Fruit fly (Drosophila melanogaster) whole organism, embryonic: ENCODE measurements around the gene Taf6.

Experiments used
- CG10654 ChIP-seq: fragments of 200-800 bp; sonication (Bioruptor generic); optimal IDR thresholded peaks from 2 replicates; lab custom pipeline; 2016; ENCODE audit warnings: missing biosample characterization, missing genetic modification characterization
- CG14860 ChIP-seq: fragments of 200-800 bp; sonication (Bioruptor generic); IDR thresholded peaks from 3 replicates; pipeline ENCODE4 v1.3.6; 2022; ENCODE audit warnings: missing biosample characterization, missing genetic modification characterization; ENCODE audit not compliant: partially characterized antibody
- CG17912 ChIP-seq: fragments of 200-800 bp; sonication (Bioruptor generic); optimal IDR thresholded peaks from 2 replicates; lab custom pipeline; 2018; ENCODE audit warnings: missing biosample characterization, mild to moderate bottlenecking, missing genetic modification characterization
- Hr39 ChIP-seq: fragments of >200 bp; optimal IDR thresholded peaks from 2 replicates; lab custom pipeline; 2017
- Jarid2 ChIP-seq: fragments of 200-800 bp; sonication (Bioruptor generic); optimal IDR thresholded peaks from 3 replicates; lab custom pipeline; 2017; ENCODE audit warnings: mild to moderate bottlenecking, missing biosample characterization, missing genetic modification reagents, missing genetic modification characterization
- aop ChIP-seq: fragments of 200-800 bp; sonication (Bioruptor generic); IDR thresholded peaks from 2 replicates; pipeline ENCODE4 v1.3.6; 2022; ENCODE audit warnings: missing biosample characterization, missing genetic modification characterization
- ap ChIP-seq: fragments of 200-800 bp; sonication (Bioruptor generic); IDR thresholded peaks from 2 replicates; pipeline ENCODE4 v1.3.6; 2022; ENCODE audit warnings: missing biosample characterization, missing genetic modification characterization
- bbx ChIP-seq: fragments of 200-800 bp; sonication (Bioruptor generic); IDR thresholded peaks from 2 replicates; pipeline ENCODE4 v1.3.6; 2022; ENCODE audit warnings: missing biosample characterization, missing genetic modification characterization; ENCODE audit not compliant: partially characterized antibody
- fd64A ChIP-seq: fragments of 200-800 bp; sonication (Bioruptor generic); optimal IDR thresholded peaks from 3 replicates; lab custom pipeline; 2018; ENCODE audit warnings: missing biosample characterization, mild to moderate bottlenecking, missing genetic modification characterization
- nmo ChIP-seq: fragments of 200-800 bp; sonication (Bioruptor generic); optimal IDR thresholded peaks from 2 replicates; lab custom pipeline; 2018; ENCODE audit warnings: missing biosample characterization, mild to moderate bottlenecking, missing genetic modification characterization, moderate library complexity
- toy ChIP-seq: fragments of 200-800 bp; sonication (Bioruptor generic); IDR thresholded peaks from 2 replicates; pipeline ENCODE4 v1.3.6; 2022; ENCODE audit warnings: missing biosample characterization, missing genetic modification characterization

- TF ChIP-seq ap (GFP tag; lab: Robert Waterston, UW) (no peak), aop (GFP tag; lab: Robert Waterston, UW) (no peak), CG17912 (GFP tag; lab: Kevin White, UChicago) (no peak), CG14860 (GFP tag; lab: Robert Waterston, UW) (no peak), bbx (no peak), Hr39 (lab: Kevin White, UChicago) (no peak), toy (GFP tag; lab: Robert Waterston, UW) (no peak), Jarid2 (GFP tag; lab: Kevin White, UChicago) (no peak), fd64A (GFP tag; lab: Kevin White, UChicago) (no peak), CG10654 (GFP tag; lab: Kevin White, UChicago) (no peak), nmo (GFP tag; lab: Kevin White, UChicago) (no peak)
Measured at dm6 chr3L:19555906-19556457, 42.9 kb upstream of the Taf6 start.
